Fruit fly (Drosophila melanogaster): ENCODE results near the gene CG15771.

CG15771 gene

DNA sequence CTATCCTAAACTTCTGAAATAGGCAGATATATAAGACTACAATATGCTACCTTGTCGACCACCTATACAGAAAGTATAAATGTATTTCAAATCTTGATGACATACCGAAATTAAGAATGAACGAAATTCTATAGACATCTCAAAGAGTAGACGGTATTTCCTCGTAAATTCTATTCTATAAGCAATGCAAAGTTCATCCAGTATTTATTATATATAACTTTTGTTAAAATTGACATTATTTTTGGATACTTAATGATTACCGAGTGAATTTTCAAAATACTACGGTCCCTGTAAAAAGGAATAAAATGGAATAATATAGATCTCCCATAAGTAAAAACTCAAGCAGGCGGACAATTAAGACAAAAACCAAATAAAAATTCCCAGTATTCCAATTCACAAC, 33.8 kb downstream of the CG15771 start, which contains the start of gene CG15767:
CG15767 (plus strand) TSS at position 301 of the 400 bp plus-strand sequence.
- no peak for TF ChIP-seq CG12768 (GFP tag; optimal IDR thresholded peaks at IDR 0.05)
- TF ChIP-seq toe (GFP tag; optimal IDR thresholded peaks at IDR 0.05) = no peak
- no peak for TF ChIP-seq cnc (optimal IDR thresholded peaks at IDR 0.05)
- TF ChIP-seq CG1620 (GFP tag; optimal IDR thresholded peaks at IDR 0.05) = no peak
- TF ChIP-seq bab1 (GFP tag; optimal IDR thresholded peaks at IDR 0.05) = no peak

DNA sequence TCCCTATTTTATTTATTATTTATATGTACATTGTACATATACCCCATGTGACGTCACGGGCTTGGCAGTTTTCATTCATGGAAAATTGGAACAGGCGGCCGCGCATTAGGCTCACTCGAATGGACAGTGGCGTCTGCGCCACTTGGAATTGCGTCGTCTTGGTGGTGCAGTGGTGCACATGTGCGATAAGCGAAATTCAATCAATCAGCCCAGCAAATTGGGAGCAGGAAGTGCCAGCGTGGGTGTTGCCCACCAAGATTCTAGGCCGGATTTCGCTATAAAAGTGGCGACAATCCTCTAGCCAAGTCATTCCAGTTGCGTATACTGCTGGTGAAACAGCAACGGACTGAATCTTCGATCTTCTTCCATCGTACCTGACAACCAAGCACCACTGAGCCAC, 36.5 kb downstream of the CG15771 start, which contains the start of gene CG12239:
CG12239 (plus strand) TSS at position 301 of the 400 bp plus-strand sequence.
- no peak for TF ChIP-seq CG1620 (GFP tag; optimal IDR thresholded peaks at IDR 0.05)

- TF ChIP-seq Mnt (GFP tag; optimal IDR thresholded peaks at IDR 0.05) (no peak), cnc (optimal IDR thresholded peaks at IDR 0.05) (no peak), pad (GFP tag; optimal IDR thresholded peaks at IDR 0.05) (no peak), Hr96 (GFP tag; optimal IDR thresholded peaks at IDR 0.05) (no peak), cic (GFP tag; optimal IDR thresholded peaks at IDR 0.05) (no peak), CG7101 (tag; optimal IDR thresholded peaks at IDR 0.05) (no peak), kay (GFP tag; ENCODE audit: borderline replicate concordance) (no peak), tj (GFP tag; optimal IDR thresholded peaks at IDR 0.05) (no peak), ovo (GFP tag; optimal IDR thresholded peaks at IDR 0.05) (no peak), toe (GFP tag; optimal IDR thresholded peaks at IDR 0.05) (no peak)
These were observed 45.3 kb downstream of the CG15771 start for dm6 chrX:5800634-5801033.

DNA sequence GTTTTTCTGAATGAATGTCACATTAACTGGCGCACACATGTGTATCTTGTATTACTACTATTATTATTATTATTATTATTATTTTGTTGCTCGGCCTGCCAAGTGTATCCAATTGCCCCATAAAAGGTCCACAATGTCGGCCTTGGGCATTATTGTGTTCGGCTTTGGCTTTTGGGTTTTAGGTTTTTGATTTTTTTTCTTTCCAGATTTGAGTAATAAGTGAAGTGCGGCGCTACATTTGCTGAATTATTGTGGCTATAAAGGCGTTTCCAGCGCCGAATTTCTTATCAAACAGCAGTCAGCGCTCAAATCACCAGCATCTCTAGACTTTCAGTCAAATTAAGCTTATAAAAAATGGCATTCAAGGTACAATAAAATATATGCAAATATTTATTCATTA, 49.0 kb downstream of the CG15771 start, which contains the start of gene Cpr5C:
Cpr5C (plus strand) TSS at position 301 of the 400 bp plus-strand sequence.
- TF ChIP-seq CG14711 (tag; optimal IDR thresholded peaks at IDR 0.05) (no peak), CG11617 (GFP tag; optimal IDR thresholded peaks at IDR 0.05) (no peak), CG12768 (GFP tag; optimal IDR thresholded peaks at IDR 0.05) (no peak), CG7101 (tag; optimal IDR thresholded peaks at IDR 0.05) (no peak), ovo (GFP tag; optimal IDR thresholded peaks at IDR 0.05) (no peak), kay (GFP tag; ENCODE audit: borderline replicate concordance) (no peak), bab1 (GFP tag; optimal IDR thresholded peaks at IDR 0.05) (no peak), CG5204 (GFP tag; optimal IDR thresholded peaks at IDR 0.05) (no peak), CG7045 (GFP tag; optimal IDR thresholded peaks at IDR 0.05) (no peak)

- TF ChIP-seq toe (GFP tag; optimal IDR thresholded peaks at IDR 0.05) (no peak), tj (GFP tag; optimal IDR thresholded peaks at IDR 0.05) (no peak), Mnt (GFP tag; optimal IDR thresholded peaks at IDR 0.05) (no peak)
These were observed 53.3 kb downstream of the CG15771 start, which contains the start of gene Prosbeta2R1 for dm6 chrX:5808654-5809053. Gene Prosbeta2R1, plus strand, starts transcription at chrX:5808954.

Measured in whole organism, adult.